Worm (Caenorhabditis elegans): ENCODE measurements around the gene fem-2.

DNA sequence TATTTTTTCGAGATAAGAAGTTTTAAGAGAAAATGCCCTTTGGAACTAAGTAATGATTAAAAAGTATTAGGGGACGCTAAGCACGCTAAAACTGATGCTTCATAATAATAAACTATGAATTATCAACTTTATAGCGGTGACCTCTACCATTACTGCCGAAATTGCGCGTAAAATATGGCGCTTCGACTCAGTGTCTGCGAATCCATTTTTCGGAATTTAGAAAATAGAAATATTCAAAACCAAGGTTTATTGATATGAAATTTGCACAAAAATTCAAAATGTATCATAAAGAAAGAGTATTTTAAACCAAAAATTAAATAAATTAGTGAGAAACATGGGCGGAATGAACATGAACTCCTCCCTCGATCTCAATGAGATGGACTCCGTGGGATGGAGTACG lies 35.1 kb downstream of the fem-2 start:
- TF ChIP-seq flt-1 (GFP tag; IDR thresholded peaks at IDR 0.05), result no peak
- TF ChIP-seq med-1 (GFP tag; optimal IDR thresholded peaks at IDR 0.05; ENCODE audit: insufficient read depth), result no peak
- TF ChIP-seq klf-2 (GFP tag; conservative IDR thresholded peaks at IDR 0.05), result no peak
- TF ChIP-seq ztf-29 (GFP tag; IDR thresholded peaks at IDR 0.05), result no peak
